Fruit fly (Drosophila melanogaster) whole organism, embryonic: Measurements from ENCODE around the gene Nup93-1.

Source experiments
- Bgb ChIP-seq: fragments of 200-800 bp; sonication (Bioruptor generic); IDR thresholded peaks from 2 replicates; pipeline ENCODE4 v1.3.6; 2022; ENCODE audit warnings: missing biosample characterization, missing genetic modification characterization; ENCODE audit not compliant: partially characterized antibody
- CG11696 ChIP-seq: fragments of 200-800 bp; sonication (Bioruptor generic); IDR thresholded peaks from 2 replicates; pipeline ENCODE4 v1.3.6; 2022; ENCODE audit warnings: missing biosample characterization, missing genetic modification characterization
- CG12071 ChIP-seq: fragments of 200-800 bp; sonication (Bioruptor generic); optimal IDR thresholded peaks from 3 replicates; lab custom pipeline; 2018; ENCODE audit warnings: missing biosample characterization, mild to moderate bottlenecking, missing genetic modification characterization
- CG12155 ChIP-seq: fragments of 200-800 bp; sonication (Bioruptor generic); optimal IDR thresholded peaks from 3 replicates; lab custom pipeline; 2016; ENCODE audit warnings: missing biosample characterization, missing genetic modification characterization
- CG12299 ChIP-seq: fragments of 200-800 bp; sonication (Bioruptor generic); optimal IDR thresholded peaks from 2 replicates; lab custom pipeline; 2018; ENCODE audit warnings: missing biosample characterization, mild to moderate bottlenecking, missing genetic modification characterization
- CG1602 ChIP-seq: fragments of 200-800 bp; sonication (Bioruptor generic); optimal IDR thresholded peaks from 3 replicates; lab custom pipeline; 2016; ENCODE audit warnings: missing biosample characterization, missing genetic modification characterization
- CG17361 ChIP-seq: fragments of 200-800 bp; sonication (Bioruptor generic); IDR thresholded peaks from 3 replicates; pipeline ENCODE4 v1.3.6; 2022; ENCODE audit warnings: missing biosample characterization, missing genetic modification characterization
- CG17385 ChIP-seq: fragments of 200-800 bp; sonication (Bioruptor generic); optimal IDR thresholded peaks from 3 replicates; lab custom pipeline; 2018; ENCODE audit warnings: missing biosample characterization, mild to moderate bottlenecking, missing genetic modification characterization
- CG17612 ChIP-seq: fragments of 200-800 bp; sonication (Bioruptor generic); IDR thresholded peaks from 2 replicates; pipeline ENCODE4 v1.3.6; 2022; ENCODE audit warnings: missing biosample characterization, missing genetic modification characterization
- CG2116 ChIP-seq: fragments of 200-800 bp; sonication (Bioruptor generic); optimal IDR thresholded peaks from 3 replicates; lab custom pipeline; 2018; ENCODE audit warnings: missing biosample characterization, mild to moderate bottlenecking, missing genetic modification characterization
- CG2889 ChIP-seq: fragments of 200-800 bp; sonication (Bioruptor generic); IDR thresholded peaks from 3 replicates; pipeline ENCODE4 v1.3.6; 2022; ENCODE audit warnings: missing biosample characterization, missing genetic modification characterization
- CG31388 ChIP-seq: fragments of 200-800 bp; sonication (Bioruptor generic); optimal IDR thresholded peaks from 2 replicates; lab custom pipeline; 2016; ENCODE audit warnings: missing biosample characterization, missing genetic modification characterization
- CG32767 ChIP-seq: fragments of 200-800 bp; sonication (Bioruptor generic); IDR thresholded peaks from 2 replicates; pipeline ENCODE4 v1.3.6; 2022; ENCODE audit warnings: missing biosample characterization, missing genetic modification characterization
- CG42726 ChIP-seq: fragments of 200-800 bp; sonication (Bioruptor generic); IDR thresholded peaks from 2 replicates; pipeline ENCODE4 v1.3.6; 2022; ENCODE audit warnings: missing biosample characterization, missing genetic modification characterization; ENCODE audit not compliant: partially characterized antibody
- CG4820 ChIP-seq: fragments of 200-800 bp; sonication (Bioruptor generic); optimal IDR thresholded peaks from 3 replicates; lab custom pipeline; 2016; ENCODE audit warnings: missing biosample characterization, missing genetic modification characterization
- CG6765 ChIP-seq: fragments of 200-800 bp; sonication (Bioruptor generic); optimal IDR thresholded peaks from 3 replicates; lab custom pipeline; 2017; ENCODE audit warnings: missing biosample characterization, mild to moderate bottlenecking, missing genetic modification characterization
- CG7839 ChIP-seq: fragments of 200-800 bp; sonication (Bioruptor generic); optimal IDR thresholded peaks from 3 replicates; lab custom pipeline; 2018; ENCODE audit warnings: missing biosample characterization, mild to moderate bottlenecking, missing genetic modification characterization, moderate library complexity
- CG8290 ChIP-seq, 3 experiments: fragments of 200-800 bp; sonication (Bioruptor generic); optimal IDR thresholded peaks; 2 replicates each; lab custom pipeline; 2016 to 2019; ENCODE audit warnings: missing biosample characterization in 3 of 3, missing genetic modification characterization in 3 of 3, mild to moderate bottlenecking in 2 of 3, moderate library complexity in 1 of 3
- CG8359 ChIP-seq: fragments of 200-800 bp; sonication (Bioruptor generic); optimal IDR thresholded peaks from 2 replicates; lab custom pipeline; 2017; ENCODE audit warnings: missing biosample characterization, mild to moderate bottlenecking, missing genetic modification characterization, borderline replicate concordance
- CG9797 ChIP-seq: fragments of 200-800 bp; sonication (Bioruptor generic); optimal IDR thresholded peaks from 3 replicates; lab custom pipeline; 2018; ENCODE audit warnings: missing biosample characterization, mild to moderate bottlenecking, missing genetic modification characterization
- CG9932 ChIP-seq: fragments of 200-800 bp; sonication (Bioruptor generic); IDR thresholded peaks from 2 replicates; pipeline ENCODE4 v1.3.6; 2022; ENCODE audit warnings: missing biosample characterization, missing genetic modification characterization
- D ChIP-seq, 2 experiments: fragments of 200-800 bp in 1 of 2; fragments of >200 bp in 1 of 2; sonication (Bioruptor generic) in 1 of 2; optimal IDR thresholded peaks; 2 replicates in 1 of 2; 3 replicates in 1 of 2; lab custom pipeline; 2017; ENCODE audit warnings: mild to moderate bottlenecking in 1 of 2, missing biosample characterization in 1 of 2, missing genetic modification characterization in 1 of 2, missing genetic modification reagents in 1 of 2
- Dip3 ChIP-seq: fragments of 200-800 bp; sonication (Bioruptor generic); optimal IDR thresholded peaks from 3 replicates; lab custom pipeline; 2016; ENCODE audit warnings: missing biosample characterization, missing genetic modification characterization
- H2.0 ChIP-seq: fragments of 200-800 bp; sonication (Bioruptor generic); IDR thresholded peaks from 2 replicates; pipeline ENCODE4 v1.3.6; 2022; ENCODE audit warnings: missing biosample characterization, missing genetic modification characterization
- Hr51 ChIP-seq, 2 experiments: fragments of 200-800 bp; sonication (Bioruptor generic); optimal IDR thresholded peaks; 2 replicates in 1 of 2; 3 replicates in 1 of 2; lab custom pipeline; 2016 to 2018; ENCODE audit warnings: missing biosample characterization in 2 of 2, missing genetic modification characterization in 2 of 2, mild to moderate bottlenecking in 1 of 2, moderate library complexity in 1 of 2
- MTF-1 ChIP-seq: fragments of 200-800 bp; sonication (Bioruptor generic); optimal IDR thresholded peaks from 2 replicates; lab custom pipeline; 2018; ENCODE audit warnings: missing biosample characterization, mild to moderate bottlenecking, missing genetic modification characterization, borderline replicate concordance
- NK7.1 ChIP-seq: fragments of 200-800 bp; sonication (Bioruptor generic); optimal IDR thresholded peaks from 3 replicates; lab custom pipeline; 2016; ENCODE audit warnings: missing biosample characterization, missing genetic modification characterization
- Rfx ChIP-seq: fragments of 200-800 bp; sonication (Bioruptor generic); IDR thresholded peaks from 2 replicates; pipeline ENCODE4 v1.3.6; 2022; ENCODE audit warnings: missing biosample characterization, missing genetic modification characterization
- Tbp ChIP-seq: fragments of >200 bp; optimal IDR thresholded peaks from 2 replicates; lab custom pipeline; 2018; ENCODE audit warnings: missing biosample characterization, missing genetic modification characterization
- amos ChIP-seq: fragments of 200-800 bp; sonication (Bioruptor generic); IDR thresholded peaks from 2 replicates; pipeline ENCODE4 v1.3.6; 2022; ENCODE audit warnings: missing biosample characterization, missing genetic modification characterization; ENCODE audit not compliant: partially characterized antibody
- btn ChIP-seq: fragments of 200-800 bp; sonication (Bioruptor generic); optimal IDR thresholded peaks from 2 replicates; lab custom pipeline; 2016; ENCODE audit warnings: missing biosample characterization, missing genetic modification characterization
- cwo ChIP-seq: fragments of 200-800 bp; sonication (Bioruptor generic); optimal IDR thresholded peaks from 3 replicates; lab custom pipeline; 2017; ENCODE audit warnings: missing biosample characterization, missing genetic modification characterization, mild to moderate bottlenecking, moderate library complexity, missing genetic modification reagents
- da ChIP-seq: fragments of 200-800 bp; sonication (Bioruptor generic); optimal IDR thresholded peaks from 2 replicates; lab custom pipeline; 2016; ENCODE audit warnings: missing biosample characterization, missing genetic modification characterization
- dmrt11E ChIP-seq: fragments of 200-800 bp; sonication (Bioruptor generic); optimal IDR thresholded peaks from 3 replicates; lab custom pipeline; 2018; ENCODE audit warnings: missing biosample characterization, mild to moderate bottlenecking, missing genetic modification characterization, moderate library complexity
- gem ChIP-seq: fragments of 200-800 bp; sonication (Bioruptor generic); optimal IDR thresholded peaks from 2 replicates; lab custom pipeline; 2019; ENCODE audit warnings: missing biosample characterization, mild to moderate bottlenecking, missing genetic modification characterization, moderate library complexity
- hbn ChIP-seq: fragments of 200-800 bp; sonication (Bioruptor generic); IDR thresholded peaks from 2 replicates; pipeline ENCODE4 v1.3.6; 2022; ENCODE audit warnings: missing biosample characterization, missing genetic modification characterization; ENCODE audit not compliant: partially characterized antibody
- jigr1 ChIP-seq: fragments of 200-800 bp; sonication (Bioruptor generic); IDR thresholded peaks from 3 replicates; pipeline ENCODE4 v1.3.6; 2022; ENCODE audit warnings: missing biosample characterization, missing genetic modification characterization
- lov ChIP-seq, 2 experiments: fragments of 200-800 bp in 1 of 2; fragments of >200 bp in 1 of 2; sonication (Bioruptor generic) in 1 of 2; IDR thresholded peaks in 1 of 2; optimal IDR thresholded peaks in 1 of 2; 2 replicates in 1 of 2; 3 replicates in 1 of 2; pipeline versions ENCODE4 v1.3.6 to Lab custom; 2017 to 2022; ENCODE audit warnings: missing biosample characterization in 1 of 2, missing genetic modification characterization in 1 of 2
- nmo ChIP-seq: fragments of 200-800 bp; sonication (Bioruptor generic); optimal IDR thresholded peaks from 2 replicates; lab custom pipeline; 2018; ENCODE audit warnings: missing biosample characterization, mild to moderate bottlenecking, missing genetic modification characterization, moderate library complexity
- otp ChIP-seq: fragments of 200-800 bp; sonication (Bioruptor generic); IDR thresholded peaks from 3 replicates; pipeline ENCODE4, ENCODE4 v1.3.6; 2022; ENCODE audit warnings: missing biosample characterization, missing genetic modification characterization
- run ChIP-seq: fragments of 200-800 bp; sonication (Bioruptor generic); optimal IDR thresholded peaks from 3 replicates; lab custom pipeline; 2018; ENCODE audit warnings: missing biosample characterization, mild to moderate bottlenecking, missing genetic modification characterization
- sd ChIP-seq: fragments of 200-800 bp; sonication (Bioruptor generic); optimal IDR thresholded peaks from 3 replicates; lab custom pipeline; 2018; ENCODE audit warnings: missing biosample characterization, mild to moderate bottlenecking, missing genetic modification characterization, moderate library complexity
- slbo ChIP-seq: fragments of 200-800 bp; sonication (Bioruptor generic); IDR thresholded peaks from 2 replicates; pipeline ENCODE4 v1.3.6; 2022; ENCODE audit warnings: missing biosample characterization, missing genetic modification characterization
- so ChIP-seq: fragments of 200-800 bp; sonication (Bioruptor generic); IDR thresholded peaks from 3 replicates; pipeline ENCODE4 v1.3.6; 2022; ENCODE audit warnings: missing biosample characterization, missing genetic modification characterization
- tap ChIP-seq: fragments of 200-800 bp; optimal IDR thresholded peaks from 3 replicates; lab custom pipeline; 2019; ENCODE audit warnings: missing biosample characterization, mild to moderate bottlenecking, missing genetic modification characterization, moderate library complexity
- vfl ChIP-seq: fragments of 200-800 bp; sonication (Bioruptor generic); optimal IDR thresholded peaks from 2 replicates; lab custom pipeline; 2016; ENCODE audit warnings: missing biosample characterization, missing genetic modification characterization
- zen ChIP-seq: fragments of 200-800 bp; sonication (Bioruptor generic); optimal IDR thresholded peaks from 3 replicates; lab custom pipeline; 2018; ENCODE audit warnings: missing biosample characterization, mild to moderate bottlenecking, missing genetic modification characterization, moderate library complexity

The Nup93-1 gene

DNA sequence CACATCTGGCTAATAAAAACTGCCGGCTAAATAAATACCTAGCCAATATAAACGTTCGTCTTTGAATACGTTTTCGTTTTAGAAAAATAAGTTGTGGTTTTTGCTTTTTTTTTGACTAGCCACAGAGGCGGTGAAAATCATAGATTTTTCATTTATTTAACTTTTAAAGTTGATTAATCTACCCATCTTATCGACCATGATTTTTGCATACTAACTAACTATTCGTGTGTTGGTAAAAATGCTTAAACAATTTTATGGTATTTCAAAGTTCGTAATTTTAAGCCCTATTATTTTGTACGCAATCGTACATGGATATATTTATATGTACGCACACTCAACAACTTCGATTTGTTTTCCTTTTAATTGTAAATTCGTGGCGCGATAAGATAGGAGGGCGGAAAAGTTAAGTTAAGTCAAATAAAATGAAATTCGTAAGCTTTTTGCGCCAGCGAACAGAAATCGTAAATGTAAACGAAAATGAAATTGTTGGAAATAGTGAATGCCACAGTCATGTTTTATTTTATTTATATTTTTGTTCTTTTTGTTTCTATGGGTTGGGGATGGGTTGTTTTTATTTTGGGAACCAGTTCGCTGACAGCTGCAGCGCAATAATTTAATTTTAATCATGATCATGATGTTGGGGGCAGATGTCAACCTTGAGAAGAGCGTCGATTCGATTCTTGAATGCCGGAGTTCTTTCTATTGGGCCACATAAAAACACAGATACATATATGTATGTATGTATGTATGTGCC lies 5.0 kb upstream of the Nup93-1 start (continued):
- TF ChIP-seq CG17361 (GFP tag; lab: Robert Waterston, UW) (peak; percentile 39; the same call in 1 of the 3 replicates), vfl (GFP tag; lab: Kevin White, UChicago) (peak; percentile 47), da (GFP tag; lab: Kevin White, UChicago) (no peak), CG1602 (GFP tag; lab: Kevin White, UChicago) (peak; percentile 26), CG8359 (GFP tag; lab: Kevin White, UChicago) (no peak), CG9932 (0 out of 2 replicates have a peak, but pooled peaks have one; percentile 16), CG17612 (no peak), CG42726 (no peak), jigr1 (GFP tag; lab: Robert Waterston, UW) (no peak), gem (peak; percentile 73), Rfx (GFP tag; lab: Robert Waterston, UW) (peak; percentile 48), otp (GFP tag; lab: Robert Waterston, UW) (0 out of 3 replicates have a peak, but pooled peaks have one; percentile 10), MTF-1 (GFP tag; lab: Kevin White, UChicago) (no peak), CG6765 (GFP tag; lab: Kevin White, UChicago) (no peak), btn (GFP tag; lab: Kevin White, UChicago) (no peak), so (GFP tag; lab: Robert Waterston, UW) (peak; percentile 78), tap (tag; lab: Kevin White, UChicago) (no peak), CG9797 (no peak), CG32767 (GFP tag; lab: Robert Waterston, UW) (0 out of 2 replicates have a peak, but pooled peaks have one; percentile 26), dmrt11E (tag; lab: Kevin White, UChicago) (no peak), CG4820 (GFP tag; lab: Kevin White, UChicago) (no peak), CG17385 (peak; percentile 42), NK7.1 (no peak), sd (peak; percentile 26), CG7839 (tag; lab: Kevin White, UChicago) (peak; percentile 57), Bgb (GFP tag; lab: Robert Waterston, UW) (no peak), zen (tag; lab: Kevin White, UChicago) (no peak), hbn (no peak), CG12299 (tag; lab: Kevin White, UChicago) (no peak), CG31388 (GFP tag; lab: Kevin White, UChicago) (no peak), H2.0 (GFP tag; lab: Robert Waterston, UW) (no peak), CG12071 (GFP tag; lab: Kevin White, UChicago) (peak; percentile 27), run (tag; lab: Kevin White, UChicago) (peak; percentile 14), slbo (GFP tag; lab: Robert Waterston, UW) (peak; percentile 46), Hr51 (GFP tag; optimal IDR thresholded peaks at IDR 0.05; lab: Kevin White, UChicago) (peak in 1 of 2 experiments; percentile 69), CG11696 (GFP tag; lab: Robert Waterston, UW) (peak; percentile 90), cwo (GFP tag; lab: Kevin White, UChicago) (peak; percentile 17), CG2889 (GFP tag; lab: Robert Waterston, UW) (no peak), CG2116 (no peak), amos (no peak), CG8290 (GFP tag; optimal IDR thresholded peaks at IDR 0.05; lab: Kevin White, UChicago) (no peak), CG8290 (tag; optimal IDR thresholded peaks at IDR 0.05; lab: Kevin White, UChicago) (peak in 1 of 2 experiments; percentile 27), CG12155 (GFP tag; lab: Kevin White, UChicago) (no peak), lov (optimal IDR thresholded peaks at IDR 0.05; lab: Kevin White, UChicago) (no peak), lov (GFP tag; IDR thresholded peaks at IDR 0.05; lab: Robert Waterston, UW) (no peak), D (optimal IDR thresholded peaks at IDR 0.05; lab: Kevin White, UChicago) (no peak), D (GFP tag; optimal IDR thresholded peaks at IDR 0.05; lab: Kevin White, UChicago) (no peak), Tbp (GFP tag; lab: Kevin White, UChicago) (no peak), Dip3 (peak; percentile 5), nmo (GFP tag; lab: Kevin White, UChicago) (peak; percentile 10)
